Worm (Caenorhabditis elegans) whole organism, L2 larva: ENCODE results near the gene melo-3.

Source experiments
- C34F6.9 ChIP-seq: fragments of 150-350 bp; optimal IDR thresholded peaks from 2 replicates; lab custom pipeline; 2014; ENCODE audit warnings: missing biosample characterization, missing genetic modification characterization
- F13H6.1 ChIP-seq: sonication (generic microtip); optimal IDR thresholded peaks from 2 replicates; lab custom pipeline; 2016; ENCODE audit warnings: missing genetic modification characterization, missing compliant biosample characterization
- R02D3.7 ChIP-seq: fragments of 150-350 bp; optimal IDR thresholded peaks from 2 replicates; lab custom pipeline; 2014; ENCODE audit warnings: missing biosample characterization, missing genetic modification characterization
- Y55F3AM.14 ChIP-seq: fragments of 200-800 bp; sonication (Bioruptor generic); optimal IDR thresholded peaks from 2 replicates; lab custom pipeline; 2018; ENCODE audit warnings: mild to moderate bottlenecking, missing genetic modification characterization, missing compliant biosample characterization
- ZK546.5 ChIP-seq: sonication (generic microtip); optimal IDR thresholded peaks from 2 replicates; lab custom pipeline; 2017; ENCODE audit warnings: missing biosample characterization, missing genetic modification characterization
- alr-1 ChIP-seq: fragments of 150-350 bp; optimal IDR thresholded peaks from 2 replicates; lab custom pipeline; 2014; ENCODE audit warnings: missing biosample characterization, missing genetic modification characterization
- aly-2 ChIP-seq: fragments of 150-350 bp; optimal IDR thresholded peaks from 2 replicates; lab custom pipeline; 2014; ENCODE audit warnings: missing biosample characterization, missing genetic modification characterization
- ama-1 ChIP-seq: fragments of 150-350 bp; optimal IDR thresholded peaks from 2 replicates; lab custom pipeline; 2018; ENCODE audit warnings: inconsistent platforms
- blmp-1 ChIP-seq: sonication (generic microtip); optimal IDR thresholded peaks from 2 replicates; lab custom pipeline; 2017; ENCODE audit warnings: missing genetic modification characterization, mild to moderate bottlenecking, missing compliant biosample characterization, antibody characterized with exemption, moderate library complexity; ENCODE audit not compliant: insufficient read depth
- ceh-16 ChIP-seq: fragments of 150-350 bp; optimal IDR thresholded peaks from 2 replicates; lab custom pipeline; 2014; ENCODE audit warnings: missing biosample characterization, missing genetic modification characterization
- ceh-82 ChIP-seq: fragments of 150-350 bp; optimal IDR thresholded peaks from 2 replicates; lab custom pipeline; 2014; ENCODE audit warnings: missing biosample characterization, missing genetic modification characterization
- crh-2 ChIP-seq: sonication (generic microtip); optimal IDR thresholded peaks from 2 replicates; lab custom pipeline; 2017; ENCODE audit warnings: missing biosample characterization, missing genetic modification characterization
- dmd-4 ChIP-seq: sonication (generic microtip); optimal IDR thresholded peaks from 2 replicates; lab custom pipeline; 2017; ENCODE audit warnings: missing biosample characterization, missing genetic modification characterization
- egl-27 ChIP-seq: sonication (generic microtip); optimal IDR thresholded peaks from 3 replicates; lab custom pipeline; 2017; ENCODE audit warnings: missing biosample characterization, missing genetic modification reagents, missing genetic modification characterization
- elt-1 ChIP-seq: fragments of 150-350 bp; optimal IDR thresholded peaks from 2 replicates; lab custom pipeline; 2014; ENCODE audit warnings: missing biosample characterization, missing genetic modification characterization
- elt-3 ChIP-seq: sonication (generic microtip); optimal IDR thresholded peaks from 2 replicates; lab custom pipeline; 2017; ENCODE audit warnings: missing biosample characterization, missing genetic modification characterization
- fos-1 ChIP-seq: fragments of 150-350 bp; optimal IDR thresholded peaks from 2 replicates; lab custom pipeline; 2014; ENCODE audit warnings: missing biosample characterization, missing genetic modification characterization
- gmeb-1 ChIP-seq: fragments of 150-350 bp; optimal IDR thresholded peaks from 2 replicates; lab custom pipeline; 2014; ENCODE audit warnings: missing biosample characterization, missing genetic modification characterization
- lin-11 ChIP-seq: fragments of 150-350 bp; sonication (generic microtip); optimal IDR thresholded peaks from 2 replicates; lab custom pipeline; 2014; ENCODE audit warnings: missing biosample characterization, missing genetic modification characterization, inconsistent platforms, mixed read lengths
- lin-13 ChIP-seq: fragments of 150-350 bp; optimal IDR thresholded peaks from 2 replicates; lab custom pipeline; 2014; ENCODE audit warnings: missing biosample characterization, missing genetic modification reagents, missing genetic modification characterization
- lsy-2 ChIP-seq, 2 experiments: fragments of 150-350 bp in 1 of 2; sonication (generic microtip) in 1 of 2; optimal IDR thresholded peaks; 2 replicates each; lab custom pipeline; 2014 to 2017; ENCODE audit warnings: missing biosample characterization in 2 of 2, missing genetic modification characterization in 2 of 2
- mab-5 ChIP-seq: fragments of 150-350 bp; optimal IDR thresholded peaks from 2 replicates; lab custom pipeline; 2014; ENCODE audit warnings: missing biosample characterization, missing genetic modification characterization
- mbf-1 ChIP-seq: sonication (generic microtip); optimal IDR thresholded peaks from 2 replicates; lab custom pipeline; 2017; ENCODE audit warnings: missing biosample characterization, missing genetic modification characterization
- mdl-1 ChIP-seq, 2 experiments: fragments of 150-350 bp in 1 of 2; sonication (generic microtip) in 1 of 2; optimal IDR thresholded peaks; 2 replicates each; lab custom pipeline; 2017; ENCODE audit warnings: missing biosample characterization in 2 of 2, missing genetic modification characterization in 2 of 2
- nhr-10 ChIP-seq: sonication (generic microtip); optimal IDR thresholded peaks from 2 replicates; lab custom pipeline; 2017; ENCODE audit warnings: missing biosample characterization, missing genetic modification characterization
- nhr-11 ChIP-seq: fragments of 150-350 bp; optimal IDR thresholded peaks from 2 replicates; lab custom pipeline; 2014; ENCODE audit warnings: missing biosample characterization, missing genetic modification characterization
- nhr-12 ChIP-seq: fragments of 150-350 bp; optimal IDR thresholded peaks from 2 replicates; lab custom pipeline; 2014; ENCODE audit warnings: missing biosample characterization, missing genetic modification characterization
- nhr-129 ChIP-seq: fragments of 150-350 bp; optimal IDR thresholded peaks from 2 replicates; lab custom pipeline; 2014; ENCODE audit warnings: missing biosample characterization, missing genetic modification characterization
- nhr-21 ChIP-seq: fragments of 150-350 bp; optimal IDR thresholded peaks from 2 replicates; lab custom pipeline; 2014; ENCODE audit warnings: missing biosample characterization, missing genetic modification characterization
- nhr-23 ChIP-seq: fragments of 150-350 bp; optimal IDR thresholded peaks from 2 replicates; lab custom pipeline; 2014; ENCODE audit warnings: missing biosample characterization, missing genetic modification reagents, missing genetic modification characterization
- nhr-237 ChIP-seq: fragments of 150-350 bp; optimal IDR thresholded peaks from 2 replicates; lab custom pipeline; 2014; ENCODE audit warnings: missing biosample characterization, missing genetic modification characterization
- nhr-25 ChIP-seq: fragments of 150-350 bp; sonication (generic microtip); optimal IDR thresholded peaks from 3 replicates; lab custom pipeline; 2014; ENCODE audit warnings: missing biosample characterization, missing genetic modification characterization
- nhr-6 ChIP-seq: fragments of 150-350 bp; optimal IDR thresholded peaks from 2 replicates; lab custom pipeline; 2014; ENCODE audit warnings: missing biosample characterization, missing genetic modification characterization
- nhr-77 ChIP-seq: fragments of 150-350 bp; optimal IDR thresholded peaks from 2 replicates; lab custom pipeline; 2014; ENCODE audit warnings: missing biosample characterization, missing genetic modification characterization
- peb-1 ChIP-seq: fragments of 150-350 bp; optimal IDR thresholded peaks from 2 replicates; lab custom pipeline; 2014; ENCODE audit warnings: missing biosample characterization, missing genetic modification characterization
- sem-4 ChIP-seq: fragments of 150-350 bp; optimal IDR thresholded peaks from 2 replicates; lab custom pipeline; 2014; ENCODE audit warnings: missing biosample characterization, missing genetic modification reagents, missing genetic modification characterization
- skn-1 ChIP-seq: sonication (generic microtip); optimal IDR thresholded peaks from 2 replicates; lab custom pipeline; 2017; ENCODE audit warnings: missing biosample characterization, missing genetic modification characterization
- sma-3 ChIP-seq: sonication (generic microtip); optimal IDR thresholded peaks from 2 replicates; lab custom pipeline; 2016; ENCODE audit warnings: missing genetic modification reagents, missing genetic modification characterization, missing compliant biosample characterization
- sma-9 ChIP-seq, 2 experiments: fragments of 150-350 bp in 1 of 2; sonication (generic microtip) in 1 of 2; optimal IDR thresholded peaks; 2 replicates each; lab custom pipeline; 2014 to 2016; ENCODE audit warnings: missing genetic modification characterization in 2 of 2, mild to moderate bottlenecking in 1 of 2, missing biosample characterization in 1 of 2, missing compliant biosample characterization in 1 of 2, missing genetic modification reagents in 1 of 2, moderate library complexity in 1 of 2
- snpc-4 ChIP-seq: fragments of 150-350 bp; optimal IDR thresholded peaks from 2 replicates; lab custom pipeline; 2014; ENCODE audit warnings: missing biosample characterization, missing genetic modification characterization
- unc-39 ChIP-seq: fragments of 150-350 bp; optimal IDR thresholded peaks from 2 replicates; lab custom pipeline; 2014; ENCODE audit warnings: missing biosample characterization, missing genetic modification characterization
- unc-55 ChIP-seq: fragments of 150-350 bp; sonication (generic microtip); optimal IDR thresholded peaks from 3 replicates; lab custom pipeline; 2014; ENCODE audit warnings: missing biosample characterization, missing genetic modification reagents, missing genetic modification characterization
- unc-62 ChIP-seq: fragments of 150-350 bp; optimal IDR thresholded peaks from 2 replicates; lab custom pipeline; 2014; ENCODE audit warnings: missing biosample characterization, missing genetic modification reagents, missing genetic modification characterization
- zag-1 ChIP-seq: fragments of 150-350 bp; optimal IDR thresholded peaks from 2 replicates; lab custom pipeline; 2014; ENCODE audit warnings: missing biosample characterization, missing genetic modification characterization
- ztf-1 ChIP-seq: fragments of 200-800 bp; sonication (Bioruptor generic); conservative IDR thresholded peaks from 2 replicates; pipeline ENCODE4 v1.3.6; 2022; ENCODE audit warnings: missing genetic modification characterization, missing compliant biosample characterization
- ztf-11 ChIP-seq: sonication (generic microtip); optimal IDR thresholded peaks from 2 replicates; lab custom pipeline; 2017; ENCODE audit warnings: missing biosample characterization, missing genetic modification characterization
- ztf-4 ChIP-seq: fragments of 150-350 bp; optimal IDR thresholded peaks from 2 replicates; lab custom pipeline; 2014; ENCODE audit warnings: missing biosample characterization, missing genetic modification characterization

melo-3 gene

ce11 chrV:15011560-15011959 is 25.1 kb downstream of the melo-3 start, which contains the start of gene nmr-2:
TSS of gene nmr-2 (minus strand) at chrV:15011660.
- TF ChIP-seq C34F6.9 (tag; lab: Kevin White, UChicago), result no peak
- TF ChIP-seq mab-5, result no peak
- TF ChIP-seq zag-1 (tag; lab: Kevin White, UChicago), result no peak
- no peak for TF ChIP-seq ceh-82 (tag; lab: Kevin White, UChicago)
- no peak for TF ChIP-seq skn-1 (tag; lab: Kevin White, UChicago)
- TF ChIP-seq elt-1, result no peak
- TF ChIP-seq ama-1, result no peak
- no peak for TF ChIP-seq lin-11 (tag; lab: Kevin White, UChicago)
- no peak for TF ChIP-seq unc-62 (GFP tag; lab: Kevin White, UChicago)
- TF ChIP-seq peb-1, result no peak
- no peak for TF ChIP-seq dmd-4 (tag; lab: Kevin White, UChicago)
- TF ChIP-seq alr-1 (tag; lab: Kevin White, UChicago), result no peak
- no peak for TF ChIP-seq ceh-16 (tag; lab: Kevin White, UChicago)
- no peak for TF ChIP-seq blmp-1
- no peak for TF ChIP-seq lsy-2 (tag; optimal IDR thresholded peaks at IDR 0.05; lab: Kevin White, UChicago)
- no peak for TF ChIP-seq ZK546.5 (tag; lab: Kevin White, UChicago)
- no peak for TF ChIP-seq ztf-1
- no peak for TF ChIP-seq nhr-23 (tag; lab: Kevin White, UChicago)

DNA sequence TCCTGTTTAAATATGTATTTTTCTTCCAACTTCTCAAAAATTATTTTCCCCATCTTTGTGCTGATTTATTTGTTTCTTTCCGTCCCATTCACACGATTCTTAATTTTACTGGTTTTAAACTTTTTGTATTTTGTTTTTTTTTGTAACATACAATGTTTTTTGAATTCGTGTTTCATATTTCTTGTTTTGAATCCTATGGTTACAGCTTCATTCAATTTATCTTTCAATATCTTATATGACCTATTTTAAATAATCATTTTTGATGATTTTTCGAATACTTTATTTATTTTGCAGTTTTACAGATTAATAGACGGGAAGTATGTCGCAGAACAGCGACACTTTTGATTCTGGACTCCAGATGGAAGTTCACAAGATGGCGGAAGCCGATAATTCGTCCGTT is 31.9 kb downstream of the melo-3 start, which contains the start of gene hrde-2:
Gene hrde-2, plus strand, starts transcription at position 301 of the 400 bp plus-strand sequence.
- TF ChIP-seq R02D3.7 (tag; lab: Kevin White, UChicago), result no peak
- TF ChIP-seq ceh-16 (tag; lab: Kevin White, UChicago), result no peak
- no peak for TF ChIP-seq aly-2 (tag; lab: Kevin White, UChicago)
- TF ChIP-seq F13H6.1 (tag; lab: Kevin White, UChicago), result no peak
- TF ChIP-seq lin-11 (tag; lab: Kevin White, UChicago), result no peak
- TF ChIP-seq lin-13, result no peak
- TF ChIP-seq gmeb-1 (tag; lab: Kevin White, UChicago), result no peak

ce11 chrV:15002184-15002690 is 34.4 kb downstream of the melo-3 start, which contains the start of the genes fib-1 and mut-15:
TSS of gene fib-1 (minus strand) at chrV:15002223.
TSS of gene mut-15 (plus strand) at chrV:15002543.
- no peak for TF ChIP-seq dmd-4 (tag; lab: Kevin White, UChicago)
- TF ChIP-seq ceh-16 (tag; lab: Kevin White, UChicago), result peak; percentile 38
- TF ChIP-seq zag-1 (tag; lab: Kevin White, UChicago), result peak; percentile 83
- TF ChIP-seq snpc-4 (tag; lab: Kevin White, UChicago), result peak; percentile 83
- peak; percentile 93 for TF ChIP-seq unc-55 (GFP tag; lab: Kevin White, UChicago)
- peak; percentile 92 for TF ChIP-seq F13H6.1 (tag; lab: Kevin White, UChicago)
- TF ChIP-seq ama-1, result no peak
- peak; percentile 5 for TF ChIP-seq Y55F3AM.14
- peak; percentile 89 for TF ChIP-seq gmeb-1 (tag; lab: Kevin White, UChicago)
- no peak for TF ChIP-seq unc-39
- TF ChIP-seq nhr-11, result peak; percentile 26
- no peak for TF ChIP-seq elt-1
- TF ChIP-seq ceh-82 (tag; lab: Kevin White, UChicago), result peak; percentile 15
- TF ChIP-seq nhr-25 (tag; lab: Kevin White, UChicago), result peak; percentile 91
- TF ChIP-seq skn-1 (tag; lab: Kevin White, UChicago), result no peak
- TF ChIP-seq nhr-12, result no peak
- no peak for TF ChIP-seq ztf-1
- TF ChIP-seq nhr-129, result peak; percentile 96
- no peak for TF ChIP-seq elt-3 (tag; lab: Kevin White, UChicago)
- TF ChIP-seq nhr-77 (tag; lab: Kevin White, UChicago), result peak; percentile 21
- TF ChIP-seq crh-2, result peak; percentile 87
- TF ChIP-seq mbf-1 (tag; lab: Kevin White, UChicago), result no peak
- TF ChIP-seq sma-9 (GFP tag; optimal IDR thresholded peaks at IDR 0.05; lab: Kevin White, UChicago), result peak; percentile 93
- no peak for TF ChIP-seq sma-9 (tag; optimal IDR thresholded peaks at IDR 0.05; lab: Kevin White, UChicago)
- TF ChIP-seq egl-27 (tag; lab: Kevin White, UChicago), result peak; percentile 77
- TF ChIP-seq ztf-11 (tag; lab: Kevin White, UChicago), result no peak
- TF ChIP-seq peb-1, result no peak
- peak; percentile 68 for TF ChIP-seq R02D3.7 (tag; lab: Kevin White, UChicago)
- TF ChIP-seq lsy-2 (tag; optimal IDR thresholded peaks at IDR 0.05; lab: Kevin White, UChicago), result peak; percentile 91 to 98
- peak; percentile 70 for TF ChIP-seq ztf-4 (tag; lab: Kevin White, UChicago)
- TF ChIP-seq nhr-21, result peak; percentile 84
- peak; percentile 39 for TF ChIP-seq blmp-1
- no peak for TF ChIP-seq nhr-6 (tag; lab: Kevin White, UChicago)
- TF ChIP-seq aly-2 (tag; lab: Kevin White, UChicago), result no peak
- TF ChIP-seq nhr-10 (tag; lab: Kevin White, UChicago), result no peak
- no peak for TF ChIP-seq unc-62 (GFP tag; lab: Kevin White, UChicago)
- no peak for TF ChIP-seq nhr-237 (tag; lab: Kevin White, UChicago)
- TF ChIP-seq lin-13, result peak; percentile 89
- peak; percentile 90 for TF ChIP-seq mab-5
- peak; percentile 93 for TF ChIP-seq C34F6.9 (tag; lab: Kevin White, UChicago)
- peak; percentile 69 for TF ChIP-seq fos-1 (tag; lab: Kevin White, UChicago)
- peak; percentile 82 for TF ChIP-seq sem-4
- peak; percentile 95 for TF ChIP-seq sma-3
- peak in 1 of 2 experiments; percentile 33 for TF ChIP-seq mdl-1 (tag; optimal IDR thresholded peaks at IDR 0.05; lab: Kevin White, UChicago)
